Worm (Caenorhabditis elegans): Measurements from ENCODE around the gene T04C12.8.

T04C12.8 gene

DNA sequence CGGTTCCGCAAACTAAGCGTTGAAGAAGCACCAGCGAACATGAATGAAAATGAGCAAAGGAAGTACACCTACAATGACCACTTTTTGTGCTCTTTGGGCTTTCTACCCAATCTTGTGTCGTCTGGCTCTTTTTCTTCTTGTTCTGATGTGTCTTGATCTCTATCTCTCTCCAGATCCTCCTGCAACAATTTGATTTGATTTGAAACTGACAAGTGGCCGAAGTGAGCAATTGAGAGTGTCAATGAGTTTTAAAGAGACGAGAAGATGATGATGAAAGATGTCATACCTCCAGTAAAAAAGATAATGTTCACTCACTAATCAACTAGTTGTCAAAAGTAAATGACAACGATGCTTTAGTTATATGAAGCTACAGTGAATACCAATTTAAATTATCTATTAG lies 34.4 kb downstream of the T04C12.8 start, which contains the start of gene pptr-2:
Gene pptr-2 (minus strand): TSS at position 184 of the 400 bp plus-strand sequence.
- no peak for TF ChIP-seq nhr-25 (tag; optimal IDR thresholded peaks at IDR 0.05)
- no peak for TF ChIP-seq nhr-77 (tag; optimal IDR thresholded peaks at IDR 0.05)
- TF ChIP-seq nhr-10 (tag; optimal IDR thresholded peaks at IDR 0.05): no peak
- TF ChIP-seq ztf-11 (tag; optimal IDR thresholded peaks at IDR 0.05): no peak
- no peak for TF ChIP-seq lin-13 (GFP tag; optimal IDR thresholded peaks at IDR 0.05)
- no peak for TF ChIP-seq lin-11 (tag; optimal IDR thresholded peaks at IDR 0.05)
- peak; percentile 41 for TF ChIP-seq F13H6.1 (tag; optimal IDR thresholded peaks at IDR 0.05)
- TF ChIP-seq fos-1 (tag; optimal IDR thresholded peaks at IDR 0.05): no peak
- no peak for TF ChIP-seq mbf-1 (tag; optimal IDR thresholded peaks at IDR 0.05)
- TF ChIP-seq nhr-6 (tag; optimal IDR thresholded peaks at IDR 0.05): no peak
- TF ChIP-seq mdl-1 (tag; optimal IDR thresholded peaks at IDR 0.05): no peak
- no peak for TF ChIP-seq nhr-237 (tag; optimal IDR thresholded peaks at IDR 0.05)
- TF ChIP-seq peb-1 (tag; optimal IDR thresholded peaks at IDR 0.05): no peak
- TF ChIP-seq elt-1 (tag; optimal IDR thresholded peaks at IDR 0.05): no peak
- peak; percentile 16 for TF ChIP-seq C34F6.9 (tag; optimal IDR thresholded peaks at IDR 0.05)
- no peak for TF ChIP-seq unc-62 (GFP tag; optimal IDR thresholded peaks at IDR 0.05)
- no peak for TF ChIP-seq ama-1 (optimal IDR thresholded peaks at IDR 0.05)
- TF ChIP-seq sma-9 (GFP tag; optimal IDR thresholded peaks at IDR 0.05): peak; percentile 14
- TF ChIP-seq sma-9 (tag; optimal IDR thresholded peaks at IDR 0.05): no peak
- TF ChIP-seq sem-4 (tag; optimal IDR thresholded peaks at IDR 0.05): peak; percentile 22
- no peak for TF ChIP-seq gmeb-1 (tag; optimal IDR thresholded peaks at IDR 0.05)
- TF ChIP-seq ceh-82 (tag; optimal IDR thresholded peaks at IDR 0.05): no peak
- peak; percentile 59 for TF ChIP-seq nhr-129 (tag; optimal IDR thresholded peaks at IDR 0.05)
- no peak for TF ChIP-seq elt-3 (tag; optimal IDR thresholded peaks at IDR 0.05)
- no peak for TF ChIP-seq nhr-23 (tag; optimal IDR thresholded peaks at IDR 0.05)
- TF ChIP-seq nhr-21 (tag; optimal IDR thresholded peaks at IDR 0.05): no peak
- no peak for TF ChIP-seq sma-3 (GFP tag; optimal IDR thresholded peaks at IDR 0.05)
- no peak for TF ChIP-seq lsy-2 (tag; optimal IDR thresholded peaks at IDR 0.05)
- TF ChIP-seq nhr-12 (tag; optimal IDR thresholded peaks at IDR 0.05): no peak

DNA sequence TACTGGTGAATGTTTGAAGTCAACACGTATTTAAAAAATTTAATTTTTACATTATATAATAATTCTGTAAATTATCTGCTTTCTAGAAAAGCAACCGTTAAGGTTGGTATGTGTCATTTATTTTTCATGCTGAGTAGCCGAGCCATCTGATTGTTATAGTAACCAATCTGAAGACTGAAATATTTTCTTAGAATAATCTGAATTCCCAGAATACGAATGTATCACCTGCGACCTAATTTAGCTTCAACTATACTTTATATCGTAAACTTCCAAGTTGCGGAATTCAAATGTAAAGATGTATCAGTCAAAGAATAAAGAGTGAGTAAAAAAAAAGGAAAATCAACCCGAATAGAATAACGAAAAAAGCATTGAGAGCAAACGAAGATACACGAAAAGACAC lies 35.9 kb downstream of the T04C12.8 start:
- no peak for TF ChIP-seq lin-13 (GFP tag; optimal IDR thresholded peaks at IDR 0.05)
- no peak for TF ChIP-seq nhr-11 (tag; optimal IDR thresholded peaks at IDR 0.05)
- TF ChIP-seq nhr-25 (tag; optimal IDR thresholded peaks at IDR 0.05): no peak
- TF ChIP-seq nhr-6 (tag; optimal IDR thresholded peaks at IDR 0.05): no peak
- no peak for TF ChIP-seq blmp-1 (tag; optimal IDR thresholded peaks at IDR 0.05; ENCODE audit: insufficient read depth)
- no peak for TF ChIP-seq zag-1 (tag; optimal IDR thresholded peaks at IDR 0.05)
- TF ChIP-seq fos-1 (tag; optimal IDR thresholded peaks at IDR 0.05): no peak
- no peak for TF ChIP-seq elt-3 (tag; optimal IDR thresholded peaks at IDR 0.05)
- no peak for TF ChIP-seq ZK546.5 (tag; optimal IDR thresholded peaks at IDR 0.05)
- no peak for TF ChIP-seq sem-4 (tag; optimal IDR thresholded peaks at IDR 0.05)
- TF ChIP-seq sma-3 (GFP tag; optimal IDR thresholded peaks at IDR 0.05): no peak
- no peak for TF ChIP-seq lin-39 (tag; optimal IDR thresholded peaks at IDR 0.05)
- no peak for TF ChIP-seq skn-1 (tag; optimal IDR thresholded peaks at IDR 0.05)
- no peak for TF ChIP-seq dmd-4 (tag; optimal IDR thresholded peaks at IDR 0.05)
- TF ChIP-seq ceh-82 (tag; optimal IDR thresholded peaks at IDR 0.05): no peak
- no peak for TF ChIP-seq lsy-2 (tag; optimal IDR thresholded peaks at IDR 0.05)
- TF ChIP-seq snpc-4 (tag; optimal IDR thresholded peaks at IDR 0.05): no peak
- no peak for TF ChIP-seq C34F6.9 (tag; optimal IDR thresholded peaks at IDR 0.05)
- TF ChIP-seq crh-2 (tag; optimal IDR thresholded peaks at IDR 0.05): no peak
- TF ChIP-seq nhr-237 (tag; optimal IDR thresholded peaks at IDR 0.05): no peak

DNA sequence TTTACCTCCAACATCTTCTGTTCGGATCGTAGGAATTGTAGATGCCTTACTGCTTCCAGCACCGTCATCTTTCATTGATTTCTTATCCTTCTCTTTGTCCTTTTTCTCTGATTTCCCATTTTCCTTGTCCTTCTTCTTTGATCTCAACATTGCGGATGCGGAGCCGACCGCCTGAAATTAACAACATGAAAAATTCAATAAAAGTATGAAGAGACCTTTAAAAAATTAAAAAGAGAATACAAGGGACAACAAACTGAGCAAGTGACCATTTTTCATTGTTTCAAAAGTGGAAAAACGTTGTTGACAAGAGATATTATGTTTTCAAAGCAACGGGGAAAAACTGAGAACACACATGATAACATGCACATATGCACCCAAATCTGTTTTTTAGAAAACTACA lies 38.5 kb downstream of the T04C12.8 start:
- TF ChIP-seq Y55F3AM.14 (GFP tag; optimal IDR thresholded peaks at IDR 0.05): no peak
- TF ChIP-seq alr-1 (tag; optimal IDR thresholded peaks at IDR 0.05): no peak
- no peak for TF ChIP-seq elt-1 (tag; optimal IDR thresholded peaks at IDR 0.05)

DNA sequence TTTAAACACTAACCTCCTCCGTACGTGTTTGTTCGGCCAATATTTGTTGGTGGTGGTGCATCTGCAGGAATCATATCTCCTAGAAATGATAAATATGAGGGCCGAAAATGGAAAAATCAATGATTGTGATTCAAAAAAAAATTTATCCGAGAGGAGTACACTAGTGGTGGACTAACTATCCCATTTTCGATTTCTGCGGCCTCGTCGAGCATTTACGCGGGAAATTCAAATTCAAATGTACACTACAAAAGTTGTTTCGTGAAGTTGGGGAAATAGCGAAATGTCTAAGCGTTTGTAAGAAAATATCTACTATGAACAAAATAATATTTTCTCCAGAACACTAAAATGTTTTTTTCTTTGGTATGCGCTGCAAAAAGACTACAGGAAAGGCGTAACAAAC lies 39.8 kb downstream of the T04C12.8 start:
- peak; percentile 75 for TF ChIP-seq sma-3 (GFP tag; optimal IDR thresholded peaks at IDR 0.05)
- TF ChIP-seq mab-5 (tag; optimal IDR thresholded peaks at IDR 0.05): no peak
- TF ChIP-seq R02D3.7 (tag; optimal IDR thresholded peaks at IDR 0.05): no peak
- no peak for TF ChIP-seq ceh-82 (tag; optimal IDR thresholded peaks at IDR 0.05)
- no peak for TF ChIP-seq sem-4 (tag; optimal IDR thresholded peaks at IDR 0.05)
- no peak for TF ChIP-seq blmp-1 (tag; optimal IDR thresholded peaks at IDR 0.05; ENCODE audit: insufficient read depth)
- TF ChIP-seq ztf-4 (tag; optimal IDR thresholded peaks at IDR 0.05): no peak
- TF ChIP-seq nhr-25 (tag; optimal IDR thresholded peaks at IDR 0.05): no peak
- peak; percentile 43 for TF ChIP-seq C34F6.9 (tag; optimal IDR thresholded peaks at IDR 0.05)
- TF ChIP-seq zag-1 (tag; optimal IDR thresholded peaks at IDR 0.05): no peak
- peak; percentile 79 for TF ChIP-seq unc-55 (GFP tag; optimal IDR thresholded peaks at IDR 0.05)
- no peak for TF ChIP-seq alr-1 (tag; optimal IDR thresholded peaks at IDR 0.05)
- peak; percentile 20 for TF ChIP-seq lin-13 (GFP tag; optimal IDR thresholded peaks at IDR 0.05)
- no peak for TF ChIP-seq ZK546.5 (tag; optimal IDR thresholded peaks at IDR 0.05)
- TF ChIP-seq gmeb-1 (tag; optimal IDR thresholded peaks at IDR 0.05): peak; percentile 94
- peak; percentile 73 for TF ChIP-seq sma-9 (GFP tag; optimal IDR thresholded peaks at IDR 0.05)
- TF ChIP-seq sma-9 (tag; optimal IDR thresholded peaks at IDR 0.05): no peak
- TF ChIP-seq nhr-6 (tag; optimal IDR thresholded peaks at IDR 0.05): peak; percentile 17
- peak; percentile 70 for TF ChIP-seq crh-2 (tag; optimal IDR thresholded peaks at IDR 0.05)
- TF ChIP-seq unc-62 (GFP tag; optimal IDR thresholded peaks at IDR 0.05): no peak
- no peak for TF ChIP-seq nhr-21 (tag; optimal IDR thresholded peaks at IDR 0.05)
- TF ChIP-seq egl-27 (tag; optimal IDR thresholded peaks at IDR 0.05): no peak
- TF ChIP-seq F13H6.1 (tag; optimal IDR thresholded peaks at IDR 0.05): peak; percentile 57
- TF ChIP-seq skn-1 (tag; optimal IDR thresholded peaks at IDR 0.05): no peak
- no peak for TF ChIP-seq nhr-237 (tag; optimal IDR thresholded peaks at IDR 0.05)
- no peak for TF ChIP-seq ceh-16 (tag; optimal IDR thresholded peaks at IDR 0.05)
- TF ChIP-seq nhr-129 (tag; optimal IDR thresholded peaks at IDR 0.05): no peak
- no peak for TF ChIP-seq mdl-1 (tag; optimal IDR thresholded peaks at IDR 0.05)
- peak; percentile 24 for TF ChIP-seq fos-1 (tag; optimal IDR thresholded peaks at IDR 0.05)

Data from whole organism, L2 larva.